Fruit fly (Drosophila melanogaster): ENCODE measurements around the gene CG2003.

DNA sequence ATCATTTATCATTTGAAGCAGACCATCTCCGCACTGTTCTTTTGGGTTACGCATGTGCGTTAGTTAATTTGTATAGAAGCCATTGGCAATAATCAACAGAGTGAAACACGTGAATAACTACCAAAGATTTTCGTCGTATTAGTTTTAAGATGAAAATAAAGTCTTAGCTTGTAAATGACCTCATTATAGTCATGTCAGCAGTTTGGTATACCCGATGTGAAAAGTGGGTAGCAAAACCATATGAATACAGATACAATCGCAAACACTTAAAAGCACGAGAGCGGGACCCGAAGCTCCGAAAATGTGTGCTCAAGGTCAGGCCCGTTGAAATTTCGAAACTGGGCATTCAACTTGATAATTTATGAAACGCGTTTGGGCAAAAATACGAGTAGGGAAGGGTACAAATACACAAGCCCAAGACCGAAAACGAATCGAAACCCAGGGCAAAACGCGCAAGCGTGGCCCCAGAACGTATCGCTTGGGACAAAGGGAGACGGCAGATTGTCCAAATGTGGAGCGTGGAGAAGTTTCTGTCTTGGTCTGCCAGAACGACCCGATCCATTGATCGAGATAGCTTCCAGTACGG is at the start of gene CG2003:
- TF ChIP-seq Mnt (GFP tag; optimal IDR thresholded peaks at IDR 0.05) (no peak), CG7101 (tag; optimal IDR thresholded peaks at IDR 0.05) (no peak), CG11617 (GFP tag; optimal IDR thresholded peaks at IDR 0.05) (no peak), CG5204 (GFP tag; optimal IDR thresholded peaks at IDR 0.05) (no peak), cnc (optimal IDR thresholded peaks at IDR 0.05) (no peak), kay (GFP tag; ENCODE audit: borderline replicate concordance) (no peak), bab1 (GFP tag; optimal IDR thresholded peaks at IDR 0.05) (no peak), CG7045 (GFP tag; optimal IDR thresholded peaks at IDR 0.05) (no peak)
